Worm (Caenorhabditis elegans) whole organism, mixed stage, embryonic: ENCODE data around the gene C08F8.9.

ENCODE experiments used
- ces-1 ChIP-seq: fragments of 150-350 bp; optimal IDR thresholded peaks from 2 replicates; lab custom pipeline; 2014; ENCODE audit warnings: missing biosample characterization, missing genetic modification reagents, missing genetic modification characterization
- elt-1 ChIP-seq: sonication (generic microtip); optimal IDR thresholded peaks from 2 replicates; lab custom pipeline; 2017; ENCODE audit warnings: missing genetic modification characterization, mild to moderate bottlenecking, missing compliant biosample characterization, antibody characterized with exemption, moderate library complexity, borderline replicate concordance; ENCODE audit not compliant: insufficient read depth
- elt-3 ChIP-seq: fragments of 150-350 bp; optimal IDR thresholded peaks from 2 replicates; lab custom pipeline; 2014; ENCODE audit warnings: missing biosample characterization, missing genetic modification characterization
- lsy-2 ChIP-seq: fragments of 150-350 bp; optimal IDR thresholded peaks from 2 replicates; lab custom pipeline; 2014; ENCODE audit warnings: missing biosample characterization, missing genetic modification characterization
- nhr-237 ChIP-seq: fragments of 150-350 bp; optimal IDR thresholded peaks from 2 replicates; lab custom pipeline; 2014; ENCODE audit warnings: missing biosample characterization, missing genetic modification characterization
- unc-39 ChIP-seq: fragments of 150-350 bp; optimal IDR thresholded peaks from 2 replicates; lab custom pipeline; 2014; ENCODE audit warnings: missing biosample characterization, missing genetic modification characterization
- unc-62 ChIP-seq: fragments of 150-350 bp; optimal IDR thresholded peaks from 2 replicates; lab custom pipeline; 2014; ENCODE audit warnings: missing biosample characterization, missing genetic modification reagents, missing genetic modification characterization
- ztf-11 ChIP-seq: fragments of 150-350 bp; optimal IDR thresholded peaks from 2 replicates; lab custom pipeline; 2014; ENCODE audit warnings: missing biosample characterization, missing genetic modification characterization

- no peak for TF ChIP-seq elt-3 (tag; lab: Kevin White, UChicago)
- no peak for TF ChIP-seq nhr-237 (tag; lab: Kevin White, UChicago)
- TF ChIP-seq unc-62 (GFP tag; lab: Kevin White, UChicago): no peak
- TF ChIP-seq lsy-2 (tag; lab: Kevin White, UChicago): no peak
- no peak for TF ChIP-seq unc-39
- TF ChIP-seq ces-1 (GFP tag; lab: Kevin White, UChicago): no peak
- TF ChIP-seq ztf-11: no peak
- TF ChIP-seq elt-1 (tag; lab: Kevin White, UChicago): no peak
Observed at ce11 chrIV:11207186-11207585, 28.8 kb upstream of the C08F8.9 start, which contains the start of gene R07H5.9.
